Worm (Caenorhabditis elegans): ENCODE data around the gene oac-55.

The oac-55 gene

ce11 chrV:3810035-3810434, 49.1 kb downstream of the oac-55 start:
- peak; percentile 94 for TF ChIP-seq aha-1 (tag)
- no peak for TF ChIP-seq lin-29 (GFP tag; IDR thresholded peaks at IDR 0.05)

ce11 chrV:3811541-3811940, 50.6 kb downstream of the oac-55 start, which contains the start of gene scl-13:
scl-13 (minus strand) TSS chrV:3811641.
- TF ChIP-seq mxl-2 (GFP tag; conservative IDR thresholded peaks at IDR 0.05) (no peak), Y48G9A.11 (GFP tag; IDR thresholded peaks at IDR 0.05) (no peak), T26A8.4 (GFP tag; IDR thresholded peaks at IDR 0.05) (no peak), ceh-44 (GFP tag; IDR thresholded peaks at IDR 0.05) (no peak), attf-4 (tag; optimal IDR thresholded peaks at IDR 0.05) (no peak), jun-1 (tag; optimal IDR thresholded peaks at IDR 0.05) (no peak), T20F7.1 (GFP tag; optimal IDR thresholded peaks at IDR 0.05) (no peak), spr-1 (tag; optimal IDR thresholded peaks at IDR 0.05) (no peak), lin-29 (GFP tag; IDR thresholded peaks at IDR 0.05) (no peak), zip-11 (GFP tag; IDR thresholded peaks at IDR 0.05) (no peak), rbr-2 (tag; optimal IDR thresholded peaks at IDR 0.05) (no peak), madf-9 (GFP tag; conservative IDR thresholded peaks at IDR 0.05) (no peak), dmd-8 (GFP tag; IDR thresholded peaks at IDR 0.05) (no peak), zfp-2 (tag; optimal IDR thresholded peaks at IDR 0.05) (no peak), mes-2 (tag; optimal IDR thresholded peaks at IDR 0.05; ENCODE audit: poor library complexity, severe bottlenecking) (no peak), mxl-3 (GFP tag; optimal IDR thresholded peaks at IDR 0.05) (no peak)

DNA sequence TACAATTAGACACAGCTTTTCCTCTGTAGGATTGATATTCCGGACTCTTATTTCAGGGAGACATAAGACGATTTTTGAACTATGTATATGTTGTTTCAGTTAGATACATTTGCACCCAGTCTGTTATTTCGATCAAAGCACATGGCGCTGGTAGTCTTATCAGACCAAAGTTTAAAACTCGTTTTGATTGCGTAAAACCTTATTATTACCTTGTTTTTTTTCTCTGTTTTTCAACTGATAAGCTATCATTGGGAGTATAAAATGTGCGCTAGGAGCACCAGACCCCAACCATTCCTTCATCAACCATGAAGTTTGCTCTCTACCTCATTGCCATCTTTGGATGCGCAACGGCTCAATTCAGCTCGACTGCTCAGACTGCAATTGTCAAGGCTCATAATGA, 51.4 kb downstream of the oac-55 start, which contains the start of gene scl-12:
Gene scl-12, plus strand, starts transcription at position 301 of the 400 bp plus-strand sequence.
- TF ChIP-seq R02D3.7 (tag; optimal IDR thresholded peaks at IDR 0.05) (no peak), aha-1 (tag) (peak; percentile 47), dmd-8 (GFP tag; IDR thresholded peaks at IDR 0.05) (0 out of 2 replicates have a peak, but pooled peaks have one; percentile 31)

ce11 chrV:3814009-3814408, 53.1 kb downstream of the oac-55 start:
- peak; percentile 7 for TF ChIP-seq aha-1 (tag)
- no peak for TF ChIP-seq ceh-20 (GFP tag; IDR thresholded peaks at IDR 0.05)
- no peak for TF ChIP-seq jun-1 (tag; optimal IDR thresholded peaks at IDR 0.05)
- no peak for TF ChIP-seq ztf-11 (tag; optimal IDR thresholded peaks at IDR 0.05)
- TF ChIP-seq zip-11 (GFP tag; IDR thresholded peaks at IDR 0.05) = no peak
- no peak for TF ChIP-seq ceh-82 (tag; optimal IDR thresholded peaks at IDR 0.05)
- no peak for TF ChIP-seq zip-2 (tag; optimal IDR thresholded peaks at IDR 0.05)
- TF ChIP-seq zfp-2 (tag; optimal IDR thresholded peaks at IDR 0.05) = no peak
- TF ChIP-seq set-16 (GFP tag; IDR thresholded peaks at IDR 0.05) = peak; percentile 51
- TF ChIP-seq dve-1 (tag; optimal IDR thresholded peaks at IDR 0.05; ENCODE audit: insufficient read depth) = no peak
- TF ChIP-seq dpl-1 (GFP tag; optimal IDR thresholded peaks at IDR 0.05) = no peak
- no peak for TF ChIP-seq nhr-11 (tag; optimal IDR thresholded peaks at IDR 0.05)
- TF ChIP-seq Y75B8A.6 (GFP tag; IDR thresholded peaks at IDR 0.05) = no peak
- no peak for TF ChIP-seq F26F4.8 (GFP tag; conservative IDR thresholded peaks at IDR 0.05)
- TF ChIP-seq Y105C5A.15 (GFP tag; IDR thresholded peaks at IDR 0.05) = no peak

- TF ChIP-seq mdl-1 (tag; optimal IDR thresholded peaks at IDR 0.05) (peak in 1 of 2 experiments; percentile 6), ceh-28 (tag; optimal IDR thresholded peaks at IDR 0.05) (no peak), unc-62 (GFP tag; optimal IDR thresholded peaks at IDR 0.05 in 1 of 2) (no peak), unc-62 (tag; optimal IDR thresholded peaks at IDR 0.05) (no peak), ceh-44 (GFP tag; IDR thresholded peaks at IDR 0.05) (no peak), F37D6.2 (tag; optimal IDR thresholded peaks at IDR 0.05) (no peak), tag-97 (GFP tag; IDR thresholded peaks at IDR 0.05) (no peak), cey-2 (tag; optimal IDR thresholded peaks at IDR 0.05; ENCODE audit: borderline replicate concordance, insufficient read depth) (no peak), hlh-30 (tag; optimal IDR thresholded peaks at IDR 0.05; ENCODE audit: insufficient read depth) (peak; percentile 46), lin-15B (tag; optimal IDR thresholded peaks at IDR 0.05) (no peak), lir-3 (tag; optimal IDR thresholded peaks at IDR 0.05) (no peak), dve-1 (tag; optimal IDR thresholded peaks at IDR 0.05; ENCODE audit: insufficient read depth) (no peak), hif-1 (tag; optimal IDR thresholded peaks at IDR 0.05) (no peak), mxl-3 (GFP tag; optimal IDR thresholded peaks at IDR 0.05) (no peak), madf-5 (GFP tag; IDR thresholded peaks at IDR 0.05) (no peak)
Observed at ce11 chrV:3814938-3815337, 54.0 kb downstream of the oac-55 start, which contains the start of gene H10D18.1. H10D18.1 (plus strand) TSS chrV:3815214.
